Worm (Caenorhabditis elegans): ENCODE results near the gene fbxb-92.

- TF ChIP-seq nhr-76 (tag; optimal IDR thresholded peaks at IDR 0.05), result no peak
- TF ChIP-seq nhr-28 (tag; optimal IDR thresholded peaks at IDR 0.05), result no peak
- TF ChIP-seq snpc-4 (tag; optimal IDR thresholded peaks at IDR 0.05), result no peak
- no peak for TF ChIP-seq unc-62 (GFP tag; optimal IDR thresholded peaks at IDR 0.05)
- TF ChIP-seq lin-13 (tag; optimal IDR thresholded peaks at IDR 0.05), result no peak
- no peak for TF ChIP-seq blmp-1 (tag; optimal IDR thresholded peaks at IDR 0.05)
- TF ChIP-seq nhr-12 (tag; optimal IDR thresholded peaks at IDR 0.05), result no peak
- TF ChIP-seq nhr-2 (tag; optimal IDR thresholded peaks at IDR 0.05), result no peak
- TF ChIP-seq zip-8 (tag; optimal IDR thresholded peaks at IDR 0.05), result no peak
- no peak for TF ChIP-seq drap-1 (GFP tag; optimal IDR thresholded peaks at IDR 0.05)
- TF ChIP-seq pha-4 (tag; optimal IDR thresholded peaks at IDR 0.05), result no peak
Observed at ce11 chrII:3736893-3737375, 10.4 kb downstream of the fbxb-92 start, which contains the start of gene F12E12.6.
